Worm (Caenorhabditis elegans) whole organism, L2 larva: ENCODE measurements around the gene M03D4.4.

ENCODE experiments used
- elt-1 ChIP-seq: fragments of 150-350 bp; optimal IDR thresholded peaks from 2 replicates; lab custom pipeline; 2014; ENCODE audit warnings: missing biosample characterization, missing genetic modification characterization
- nhr-11 ChIP-seq: fragments of 150-350 bp; optimal IDR thresholded peaks from 2 replicates; lab custom pipeline; 2014; ENCODE audit warnings: missing biosample characterization, missing genetic modification characterization
- nhr-77 ChIP-seq: fragments of 150-350 bp; optimal IDR thresholded peaks from 2 replicates; lab custom pipeline; 2014; ENCODE audit warnings: missing biosample characterization, missing genetic modification characterization

ce11 chrIV:6151513-6151912 is 24.4 kb upstream of the M03D4.4 start, which contains the start of gene C11D2.3:
- TF ChIP-seq elt-1 (tag; lab: Kevin White, UChicago) = no peak
- TF ChIP-seq nhr-11 = no peak
- no peak for TF ChIP-seq nhr-77 (tag; lab: Kevin White, UChicago)
